Worm (Caenorhabditis elegans) whole organism, L4/young adult: ENCODE results near the gene F38A5.2.
"Not testable (repeated sequence)": the region's sequence is repeated elsewhere in the genome, so short reads cannot be mapped to it uniquely, and the experiment has no call there.

Experiments used
- W03F9.2 ChIP-seq: fragments of 150-350 bp; optimal IDR thresholded peaks from 2 replicates; lab custom pipeline; 2014; ENCODE audit warnings: missing biosample characterization, missing genetic modification characterization
- dao-5 ChIP-seq: sonication (generic microtip); optimal IDR thresholded peaks from 2 replicates; lab custom pipeline; 2016; ENCODE audit warnings: missing genotype, missing genetic modification characterization, moderate library complexity, missing compliant biosample characterization
- him-1 ChIP-seq: sonication (generic microtip); optimal IDR thresholded peaks from 2 replicates; lab custom pipeline; 2016; ENCODE audit warnings: missing genotype, missing genetic modification reagents, missing genetic modification characterization, missing compliant biosample characterization

The F38A5.2 gene

ce11 chrIV:6601213-6601724 is 16.1 kb upstream of the F38A5.2 start, which contains the start of gene sup-36:
Gene sup-36 (plus strand): TSS chrIV:6601674.
- TF ChIP-seq W03F9.2 (tag; lab: Kevin White, UChicago), result no peak
- no peak for TF ChIP-seq him-1 (tag; lab: Kevin White, UChicago)

- TF ChIP-seq dao-5 (no peak), him-1 (tag; lab: Kevin White, UChicago) (no peak), W03F9.2 (tag; lab: Kevin White, UChicago) (no peak)
These were observed 14.2 kb upstream of the F38A5.2 start, which contains the start of gene F38A5.8 for ce11 chrIV:6599447-6599846. Gene F38A5.8 (plus strand): TSS chrIV:6599747.

- not testable (repeated sequence) for TF ChIP-seq dao-5; him-1 (tag; lab: Kevin White, UChicago); W03F9.2 (tag; lab: Kevin White, UChicago)
These were observed 13.5 kb upstream of the F38A5.2 start, which contains the start of gene nspb-5 for ce11 chrIV:6598740-6599139. Gene nspb-5 (plus strand): TSS chrIV:6599040.

DNA sequence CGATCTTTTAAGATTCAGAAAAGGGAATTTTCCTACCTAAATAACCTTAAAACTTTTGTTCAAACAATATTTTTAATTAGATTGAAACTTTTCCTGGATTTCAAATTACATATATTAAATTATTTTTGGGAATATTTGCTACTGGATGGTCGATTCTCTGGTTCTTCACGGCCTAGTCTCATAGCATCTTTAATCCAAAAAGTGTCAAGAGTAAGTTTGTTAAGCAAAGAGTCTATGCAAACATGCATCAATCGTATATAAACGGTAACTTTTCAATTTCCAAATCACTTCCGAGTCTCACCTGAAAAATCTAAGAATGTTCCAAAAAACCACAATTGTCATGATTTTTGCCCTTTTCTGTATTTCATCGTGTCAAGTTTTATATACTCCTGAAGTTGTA is 12.7 kb upstream of the F38A5.2 start, which contains the start of gene nspb-4:
TSS of gene nspb-4 (plus strand) at position 301 of the 400 bp plus-strand sequence.
- TF ChIP-seq dao-5; him-1 (tag; lab: Kevin White, UChicago); W03F9.2 (tag; lab: Kevin White, UChicago): not testable (repeated sequence)

DNA sequence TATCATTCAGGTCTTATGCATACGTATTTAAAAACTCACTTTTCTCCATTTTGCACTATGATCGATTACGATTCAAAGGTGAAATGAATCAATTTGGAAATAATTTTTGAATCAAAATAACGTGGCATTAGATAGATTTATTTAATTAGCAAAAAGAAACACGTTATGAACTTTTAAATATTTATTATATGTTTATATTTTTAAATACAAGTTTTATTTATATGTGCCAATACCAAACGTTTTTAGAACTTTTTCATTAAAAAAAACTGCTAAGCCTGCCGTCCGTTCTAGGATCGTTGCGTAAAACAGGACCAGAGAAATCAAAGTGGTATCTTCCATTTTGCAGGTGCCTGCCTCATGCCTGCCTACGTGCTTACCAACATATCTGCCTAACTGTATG is 12.1 kb upstream of the F38A5.2 start, which contains the start of gene F38A5.6:
TSS of gene F38A5.6 (minus strand) at position 101 of the 400 bp plus-strand sequence.
- TF ChIP-seq dao-5 (no peak), W03F9.2 (tag; lab: Kevin White, UChicago) (no peak), him-1 (tag; lab: Kevin White, UChicago) (no peak)

- no peak for TF ChIP-seq dao-5
- no peak for TF ChIP-seq W03F9.2 (tag; lab: Kevin White, UChicago)
- no peak for TF ChIP-seq him-1 (tag; lab: Kevin White, UChicago)
These were observed 10.7 kb upstream of the F38A5.2 start, which contains the start of gene F38A5.22 for ce11 chrIV:6595912-6596311. Gene F38A5.22 (minus strand): TSS chrIV:6595940.

DNA sequence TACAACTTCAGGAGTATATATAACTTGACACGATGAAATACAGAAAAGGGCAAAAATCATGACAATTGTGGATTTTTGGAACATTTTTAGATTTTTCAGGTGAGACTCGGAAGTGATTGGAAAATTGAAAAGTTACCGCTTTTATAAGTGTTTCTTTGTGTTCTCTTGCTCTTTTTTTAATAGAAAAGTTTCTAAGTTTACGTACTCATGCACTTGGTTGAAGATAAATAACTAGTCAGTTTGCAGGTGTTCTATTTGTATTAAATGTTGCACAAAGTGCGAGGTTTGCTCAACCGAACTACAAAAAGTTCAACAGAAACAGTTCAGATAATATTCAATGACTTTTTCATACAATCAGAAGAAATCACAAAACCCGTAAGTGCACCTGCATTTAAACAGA is 9.7 kb upstream of the F38A5.2 start, which contains the start of gene nspb-3:
TSS of gene nspb-3 (minus strand) at position 101 of the 400 bp plus-strand sequence.
- not testable (repeated sequence) for TF ChIP-seq dao-5; him-1 (tag; lab: Kevin White, UChicago); W03F9.2 (tag; lab: Kevin White, UChicago)

ce11 chrIV:6591010-6591746 is 6.0 kb upstream of the F38A5.2 start, which contains the start of the genes nspb-1 and nspb-2:
Gene nspb-1 (minus strand): TSS chrIV:6591110.
Gene nspb-2 (plus strand): TSS chrIV:6591696.
- not testable (repeated sequence) for TF ChIP-seq dao-5; him-1 (tag; lab: Kevin White, UChicago); W03F9.2 (tag; lab: Kevin White, UChicago)

- TF ChIP-seq dao-5 (no peak), W03F9.2 (tag; lab: Kevin White, UChicago) (no peak), him-1 (tag; lab: Kevin White, UChicago) (no peak)
These were observed 4.8 kb upstream of the F38A5.2 start, which contains the start of the genes lec-11 and irld-7 for ce11 chrIV:6590029-6590428. Gene lec-11 (minus strand): TSS chrIV:6590154. Gene irld-7 (plus strand): TSS chrIV:6590360.

- TF ChIP-seq W03F9.2 (tag; lab: Kevin White, UChicago), result no peak
- TF ChIP-seq dao-5, result no peak
- TF ChIP-seq him-1 (tag; lab: Kevin White, UChicago), result no peak
These were observed 2.9 kb upstream of the F38A5.2 start for ce11 chrIV:6588080-6588613.

- no peak for TF ChIP-seq W03F9.2 (tag; lab: Kevin White, UChicago)
- no peak for TF ChIP-seq him-1 (tag; lab: Kevin White, UChicago)
- no peak for TF ChIP-seq dao-5
These were observed 2.6 kb downstream of the F38A5.2 start, which contains the start of gene odr-8 for ce11 chrIV:6582604-6583003. Gene odr-8 (minus strand): TSS chrIV:6582704.

DNA sequence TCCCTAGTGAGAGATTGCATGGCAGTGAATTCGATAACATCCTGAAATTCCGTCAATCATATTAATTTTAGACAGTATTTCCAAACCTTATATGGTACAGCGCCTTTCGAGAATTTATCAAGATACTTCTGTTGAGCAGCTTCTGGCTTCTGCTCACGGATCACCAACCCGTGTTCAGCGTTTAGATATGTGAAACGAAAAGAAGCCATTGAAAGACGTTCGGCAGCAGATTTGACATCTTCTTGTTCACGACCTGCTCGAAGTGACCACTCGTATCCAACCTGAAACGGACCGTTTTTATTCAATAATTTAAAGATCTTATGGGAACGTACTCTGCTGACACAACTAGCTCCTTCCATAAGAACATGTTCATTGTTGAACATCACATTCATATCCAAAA is 3.5 kb downstream of the F38A5.2 start:
- TF ChIP-seq W03F9.2 (tag; lab: Kevin White, UChicago) (no peak), him-1 (tag; lab: Kevin White, UChicago) (no peak), dao-5 (no peak)

ce11 chrIV:6577914-6578313 is 7.3 kb downstream of the F38A5.2 start, which contains the start of gene C43G2.3:
Gene C43G2.3 (plus strand): TSS chrIV:6578214.
- TF ChIP-seq dao-5 (no peak), him-1 (tag; lab: Kevin White, UChicago) (no peak), W03F9.2 (tag; lab: Kevin White, UChicago) (no peak)
